Fruit fly (Drosophila melanogaster): ENCODE measurements around the gene fok.

Gene fok

dm6 chr2L:20082155-20082964 is 2.5 kb downstream of the fok start:
- TF ChIP-seq lz (GFP tag; optimal IDR thresholded peaks at IDR 0.05) (no peak), Gug (GFP tag; IDR thresholded peaks at IDR 0.05) (no peak), Hr38 (GFP tag; optimal IDR thresholded peaks at IDR 0.05) (no peak), Sox102F (GFP tag; optimal IDR thresholded peaks at IDR 0.05) (no peak), svp (GFP tag) (peak; percentile 12), Blimp-1 (GFP tag; optimal IDR thresholded peaks at IDR 0.05) (no peak), CG6276 (GFP tag; optimal IDR thresholded peaks at IDR 0.05) (no peak), CG31627 (GFP tag; optimal IDR thresholded peaks at IDR 0.05) (no peak), cyc (GFP tag; optimal IDR thresholded peaks at IDR 0.05) (no peak), CG6854 (GFP tag; optimal IDR thresholded peaks at IDR 0.05) (no peak), spab (GFP tag; optimal IDR thresholded peaks at IDR 0.05) (no peak), CG9139 (GFP tag; optimal IDR thresholded peaks at IDR 0.05) (no peak), esn (GFP tag; optimal IDR thresholded peaks at IDR 0.05) (no peak), eg (GFP tag; IDR thresholded peaks at IDR 0.05) (no peak), Sox14 (GFP tag; optimal IDR thresholded peaks at IDR 0.05) (peak; percentile 25), dac (GFP tag; optimal IDR thresholded peaks at IDR 0.05) (no peak), acj6 (GFP tag; optimal IDR thresholded peaks at IDR 0.05) (no peak), fd85E (GFP tag; optimal IDR thresholded peaks at IDR 0.05) (no peak), Eip93F (GFP tag; optimal IDR thresholded peaks at IDR 0.05) (no peak), Ets21C (GFP tag; optimal IDR thresholded peaks at IDR 0.05) (no peak), vri (GFP tag; optimal IDR thresholded peaks at IDR 0.05) (no peak), achi (GFP tag; optimal IDR thresholded peaks at IDR 0.05) (no peak), CG10631 (GFP tag; optimal IDR thresholded peaks at IDR 0.05) (no peak), CG16779 (tag; optimal IDR thresholded peaks at IDR 0.05) (no peak), CG11902 (GFP tag; optimal IDR thresholded peaks at IDR 0.05) (no peak), CG4318 (GFP tag; optimal IDR thresholded peaks at IDR 0.05) (no peak), CG6163 (GFP tag; IDR thresholded peaks at IDR 0.05) (no peak; the same call in 2 of the 3 replicates), Lpt (GFP tag; optimal IDR thresholded peaks at IDR 0.05) (no peak), CG15336 (GFP tag; IDR thresholded peaks at IDR 0.05) (0 out of 2 replicates have a peak, but pooled peaks have one; percentile 20), Eip78C (GFP tag) (peak; percentile 63), CG3919 (GFP tag; optimal IDR thresholded peaks at IDR 0.05) (no peak), CG6808 (GFP tag; optimal IDR thresholded peaks at IDR 0.05) (peak; percentile 9), CG8319 (GFP tag; optimal IDR thresholded peaks at IDR 0.05) (no peak), CG8632 (GFP tag; optimal IDR thresholded peaks at IDR 0.05) (no peak), dsx (GFP tag; optimal IDR thresholded peaks at IDR 0.05; ENCODE audit: poor library complexity, severe bottlenecking) (no peak), fkh (GFP tag; optimal IDR thresholded peaks at IDR 0.05) (peak; percentile 32), CG6792 (GFP tag; optimal IDR thresholded peaks at IDR 0.05) (no peak), pdm3 (GFP tag; optimal IDR thresholded peaks at IDR 0.05) (peak; percentile 1), Eip75B (GFP tag; optimal IDR thresholded peaks at IDR 0.05) (no peak), CG1621 (tag; optimal IDR thresholded peaks at IDR 0.05) (no peak), topi (GFP tag; optimal IDR thresholded peaks at IDR 0.05) (no peak), net (GFP tag; optimal IDR thresholded peaks at IDR 0.05) (no peak), CG11294 (GFP tag; IDR thresholded peaks at IDR 0.05) (no peak), Sox15 (GFP tag; optimal IDR thresholded peaks at IDR 0.05) (no peak), CG10669 (GFP tag; optimal IDR thresholded peaks at IDR 0.05) (no peak), ss (GFP tag; optimal IDR thresholded peaks at IDR 0.05) (no peak), CG8119 (GFP tag; IDR thresholded peaks at IDR 0.05) (no peak)
